Fruit fly (Drosophila melanogaster) whole organism, embryonic: ENCODE results near the gene retinin.

Experiments used
- CG7271 ChIP-seq: fragments of 200-800 bp; sonication (Bioruptor generic); optimal IDR thresholded peaks from 2 replicates; lab custom pipeline; 2018; ENCODE audit warnings: missing biosample characterization, mild to moderate bottlenecking, missing genetic modification characterization, moderate library complexity
- CG9609 ChIP-seq: fragments of 200-800 bp; sonication (Bioruptor generic); optimal IDR thresholded peaks from 3 replicates; lab custom pipeline; 2016; ENCODE audit warnings: missing biosample characterization, missing genetic modification characterization
- HHEX ChIP-seq: fragments of 200-800 bp; sonication (Bioruptor generic); optimal IDR thresholded peaks from 3 replicates; lab custom pipeline; 2017; ENCODE audit warnings: missing biosample characterization, mild to moderate bottlenecking, missing genetic modification characterization, missing genetic modification reagents
- HLH3B ChIP-seq: fragments of 200-800 bp; sonication (Bioruptor generic); IDR thresholded peaks from 2 replicates; pipeline ENCODE4 v1.3.6; 2022; ENCODE audit warnings: missing biosample characterization, missing genetic modification characterization
- NC2β ChIP-seq: fragments of 200-800 bp; sonication (Bioruptor generic); optimal IDR thresholded peaks from 2 replicates; lab custom pipeline; 2016; ENCODE audit warnings: missing biosample characterization, missing genetic modification characterization
- Spps ChIP-seq: fragments of 200-800 bp; sonication (Bioruptor generic); optimal IDR thresholded peaks from 2 replicates; lab custom pipeline; 2018; ENCODE audit warnings: missing biosample characterization, mild to moderate bottlenecking, missing genetic modification characterization
- abd-A ChIP-seq: fragments of 200-800 bp; sonication (Bioruptor generic); optimal IDR thresholded peaks from 3 replicates; lab custom pipeline; 2019; ENCODE audit warnings: missing biosample characterization, mild to moderate bottlenecking, missing genetic modification characterization, moderate library complexity
- crc ChIP-seq: fragments of 200-800 bp; sonication (Bioruptor generic); optimal IDR thresholded peaks from 2 replicates; lab custom pipeline; 2016; ENCODE audit warnings: missing biosample characterization, missing genetic modification characterization
- ewg ChIP-seq: fragments of 200-800 bp; sonication (Bioruptor generic); optimal IDR thresholded peaks from 3 replicates; lab custom pipeline; 2017; ENCODE audit warnings: mild to moderate bottlenecking, missing biosample characterization, missing genetic modification reagents, missing genetic modification characterization
- hth ChIP-seq: fragments of >200 bp; optimal IDR thresholded peaks from 2 replicates; lab custom pipeline; 2017; ENCODE audit warnings: inconsistent platforms
- tap ChIP-seq: fragments of 200-800 bp; optimal IDR thresholded peaks from 3 replicates; lab custom pipeline; 2019; ENCODE audit warnings: missing biosample characterization, mild to moderate bottlenecking, missing genetic modification characterization, moderate library complexity

DNA sequence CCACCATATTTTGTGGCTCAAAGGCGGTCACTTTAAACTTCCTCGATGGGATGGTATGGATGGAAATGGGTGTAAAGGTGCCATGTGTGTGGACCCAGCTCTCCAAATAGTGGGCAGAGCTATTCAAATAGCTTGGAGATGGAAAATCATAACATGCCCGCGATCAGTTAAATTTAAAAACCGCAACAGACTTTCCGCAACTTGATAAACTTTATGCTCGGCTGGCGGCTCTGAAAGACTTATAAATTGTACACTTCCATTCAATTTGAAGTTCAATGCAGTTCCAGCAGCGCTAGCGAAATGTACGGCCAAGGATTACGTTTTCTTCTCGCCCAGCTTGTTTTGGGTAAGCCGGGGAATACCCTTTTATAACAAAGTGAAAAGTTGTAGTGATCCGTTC is 14.3 kb downstream of the retinin start, which contains the start of gene CG33257:
- TF ChIP-seq crc (GFP tag; lab: Kevin White, UChicago) (no peak), HHEX (no peak), tap (no peak), NC2β (GFP tag; lab: Kevin White, UChicago) (no peak), CG9609 (GFP tag; lab: Kevin White, UChicago) (no peak), Spps (no peak), HLH3B (GFP tag; lab: Robert Waterston, UW) (no peak), hth (no peak), CG7271 (tag; lab: Kevin White, UChicago) (no peak), abd-A (tag; lab: Kevin White, UChicago) (no peak), ewg (GFP tag; lab: Kevin White, UChicago) (no peak)
